Worm (Caenorhabditis elegans): ENCODE measurements around the gene T04C4.3.

ce11 chrIV:2193558-2193957 is 23.1 kb downstream of the T04C4.3 start:
- TF ChIP-seq ces-1 (GFP tag; optimal IDR thresholded peaks at IDR 0.05), result no peak
- no peak for TF ChIP-seq ceh-83 (GFP tag; optimal IDR thresholded peaks at IDR 0.05)
- no peak for TF ChIP-seq snpc-4 (tag; optimal IDR thresholded peaks at IDR 0.05)
- no peak for TF ChIP-seq sptf-1 (tag; optimal IDR thresholded peaks at IDR 0.05)

Data from whole organism, mixed stage, embryonic.